Worm (Caenorhabditis elegans): Measurements from ENCODE around the gene gpa-9.

DNA sequence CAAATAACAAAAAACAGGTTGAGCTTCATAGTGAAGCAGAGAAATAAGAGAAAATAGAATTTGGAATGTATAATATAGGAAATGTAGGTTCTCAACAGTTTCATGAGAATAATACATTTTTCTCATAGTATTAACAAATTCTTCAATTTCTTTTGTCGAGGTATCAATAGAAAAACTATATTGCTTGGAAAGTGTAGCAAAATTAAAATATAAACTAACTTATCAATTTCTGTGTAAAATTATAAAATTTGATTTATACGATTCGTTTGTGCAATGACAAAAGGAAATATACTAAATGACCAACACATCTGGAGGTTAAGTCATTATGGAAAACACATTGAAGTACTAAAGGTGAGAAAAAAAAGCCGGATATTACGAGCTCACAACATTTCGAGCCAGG lies 12.5 kb upstream of the gpa-9 start, which contains the start of gene W05B10.3:
- TF ChIP-seq ZK546.5 (tag; optimal IDR thresholded peaks at IDR 0.05) (no peak), nhr-76 (tag; optimal IDR thresholded peaks at IDR 0.05) (no peak), ceh-16 (tag; optimal IDR thresholded peaks at IDR 0.05) (no peak), daf-12 (tag; optimal IDR thresholded peaks at IDR 0.05) (no peak), nhr-12 (tag; optimal IDR thresholded peaks at IDR 0.05) (no peak), egl-27 (tag; optimal IDR thresholded peaks at IDR 0.05) (no peak), nhr-43 (tag; optimal IDR thresholded peaks at IDR 0.05; ENCODE audit: poor library complexity, severe bottlenecking) (no peak), nhr-23 (tag; optimal IDR thresholded peaks at IDR 0.05) (no peak), ztf-4 (tag; optimal IDR thresholded peaks at IDR 0.05) (no peak), ceh-28 (tag; optimal IDR thresholded peaks at IDR 0.05) (no peak), elt-2 (tag; optimal IDR thresholded peaks at IDR 0.05) (no peak), mdl-1 (tag; optimal IDR thresholded peaks at IDR 0.05) (no peak), nfya-1 (tag; optimal IDR thresholded peaks at IDR 0.05; ENCODE audit: insufficient read depth) (no peak), nhr-77 (tag; optimal IDR thresholded peaks at IDR 0.05) (no peak)
